Fruit fly (Drosophila melanogaster) whole organism, wandering third instar larva: Measurements from ENCODE around the gene CG14115.

Source experiments
- Abd-B ChIP-seq: fragments of >200 bp; optimal IDR thresholded peaks from 2 replicates; lab custom pipeline; 2017; ENCODE audit warnings: missing biosample characterization, missing genetic modification characterization
- CG32264 ChIP-seq: fragments of 200-800 bp; sonication (Bioruptor generic); optimal IDR thresholded peaks from 2 replicates; lab custom pipeline; 2016; ENCODE audit warnings: missing biosample characterization, missing genetic modification characterization
- CG9705 ChIP-seq: fragments of 200-800 bp; sonication (Bioruptor generic); optimal IDR thresholded peaks from 2 replicates; lab custom pipeline; 2018; ENCODE audit warnings: missing biosample characterization, mild to moderate bottlenecking, missing genetic modification characterization
- CrebA ChIP-seq: fragments of 200-800 bp; sonication (Bioruptor generic); optimal IDR thresholded peaks from 2 replicates; lab custom pipeline; 2016; ENCODE audit warnings: missing biosample characterization, mild to moderate bottlenecking, missing genetic modification characterization, borderline replicate concordance
- Dfd ChIP-seq: fragments of >200 bp; optimal IDR thresholded peaks from 2 replicates; lab custom pipeline; 2017; ENCODE audit warnings: missing biosample characterization, missing genetic modification characterization
- Dif ChIP-seq: fragments of 200-275, 200-300 bp; sonication (Bioruptor generic); optimal IDR thresholded peaks from 2 replicates; lab custom pipeline; 2018; ENCODE audit warnings: missing biosample characterization, missing genetic modification characterization; ENCODE audit not compliant: partially characterized antibody
- GATAd ChIP-seq: sonication (Bioruptor generic); optimal IDR thresholded peaks from 2 replicates; lab custom pipeline; 2016; ENCODE audit warnings: missing biosample characterization, missing genetic modification characterization
- HLH106 ChIP-seq: fragments of 200-800 bp; optimal IDR thresholded peaks from 3 replicates; lab custom pipeline; 2019; ENCODE audit warnings: missing biosample characterization, mild to moderate bottlenecking, missing genetic modification characterization, moderate library complexity
- Hnf4 ChIP-seq: fragments of 200-800 bp; sonication (Bioruptor generic); optimal IDR thresholded peaks from 2 replicates; lab custom pipeline; 2016; ENCODE audit warnings: missing biosample characterization, mild to moderate bottlenecking, missing genetic modification characterization
- Hr78 ChIP-seq: fragments of >200 bp; optimal IDR thresholded peaks from 2 replicates; lab custom pipeline; 2017; ENCODE audit warnings: missing biosample characterization, missing genetic modification characterization
- Hr83 ChIP-seq: fragments of 200-300 bp; sonication (Bioruptor generic); optimal IDR thresholded peaks from 2 replicates; lab custom pipeline; 2016; ENCODE audit warnings: missing biosample characterization, mild to moderate bottlenecking, missing genetic modification characterization, moderate library complexity; ENCODE audit not compliant: poor library complexity, severe bottlenecking
- Jra ChIP-seq: sonication (Bioruptor generic); optimal IDR thresholded peaks from 2 replicates; lab custom pipeline; 2016; ENCODE audit warnings: missing biosample characterization, missing genetic modification characterization
- Mio ChIP-seq: sonication (Bioruptor generic); optimal IDR thresholded peaks from 2 replicates; lab custom pipeline; 2016; ENCODE audit warnings: missing biosample characterization, missing genetic modification characterization
- Myc ChIP-seq: fragments of >200 bp; optimal IDR thresholded peaks from 2 replicates; lab custom pipeline; 2017
- N ChIP-seq: fragments of >200 bp; optimal IDR thresholded peaks from 2 replicates; lab custom pipeline; 2018; ENCODE audit warnings: missing biosample characterization, missing external identifiers, missing genetic modification characterization
- OdsH ChIP-seq: fragments of 200-800 bp; sonication (Bioruptor generic); optimal IDR thresholded peaks from 2 replicates; lab custom pipeline; 2016; ENCODE audit warnings: missing biosample characterization, mild to moderate bottlenecking, missing genetic modification characterization
- Rel ChIP-seq, 2 experiments: fragments of 200-800 bp; sonication (Bioruptor generic) in 1 of 2; optimal IDR thresholded peaks; 2 replicates in 1 of 2; 3 replicates in 1 of 2; lab custom pipeline; 2016 to 2019; ENCODE audit warnings: mild to moderate bottlenecking in 2 of 2, missing biosample characterization in 2 of 2, missing genetic modification characterization in 2 of 2, moderate library complexity in 1 of 2
- Sp1 ChIP-seq: fragments of 200-800 bp; sonication (Bioruptor generic); optimal IDR thresholded peaks from 3 replicates; lab custom pipeline; 2019; ENCODE audit warnings: missing biosample characterization, mild to moderate bottlenecking, missing genetic modification characterization, moderate library complexity
- Vsx2 ChIP-seq: fragments of 200-300, 225-300 bp; sonication (Bioruptor generic); optimal IDR thresholded peaks from 2 replicates; lab custom pipeline; 2018; ENCODE audit warnings: missing biosample characterization, missing genetic modification characterization; ENCODE audit not compliant: partially characterized antibody
- br ChIP-seq: fragments of 200-800 bp; sonication (Bioruptor generic); optimal IDR thresholded peaks from 2 replicates; lab custom pipeline; 2016; ENCODE audit warnings: missing biosample characterization, missing genetic modification characterization
- brk ChIP-seq: fragments of 200-800 bp; sonication (Bioruptor generic); optimal IDR thresholded peaks from 2 replicates; lab custom pipeline; 2016; ENCODE audit warnings: missing biosample characterization, mild to moderate bottlenecking, missing genetic modification characterization
- dl ChIP-seq, 2 experiments: fragments of 175-275, 200-275 bp in 1 of 2; fragments of 200-275 bp in 1 of 2; sonication (Bioruptor generic); optimal IDR thresholded peaks; lab custom pipeline; 2018; ENCODE audit warnings: mild to moderate bottlenecking in 2 of 2, missing biosample characterization in 2 of 2, missing genetic modification characterization in 2 of 2, moderate library complexity in 2 of 2; ENCODE audit not compliant: partially characterized antibody in 2 of 2, insufficient read depth in 1 of 2
- dmrt93B ChIP-seq: fragments of 200-800 bp; sonication (Bioruptor generic); optimal IDR thresholded peaks from 2 replicates; lab custom pipeline; 2018; ENCODE audit warnings: missing biosample characterization, mild to moderate bottlenecking, missing genetic modification characterization
- dsf ChIP-seq: sonication (Bioruptor generic); optimal IDR thresholded peaks from 2 replicates; lab custom pipeline; 2016; ENCODE audit warnings: missing biosample characterization, missing genetic modification characterization, borderline replicate concordance
- ey ChIP-seq: fragments of 200-800 bp; sonication (Bioruptor generic); optimal IDR thresholded peaks from 2 replicates; lab custom pipeline; 2016; ENCODE audit warnings: missing biosample characterization, missing genetic modification characterization
- foxo ChIP-seq, 2 experiments: fragments of 200-800 bp; sonication (Bioruptor generic); optimal IDR thresholded peaks; 2 replicates in 1 of 2; 3 replicates in 1 of 2; lab custom pipeline; 2016 to 2017; ENCODE audit warnings: missing biosample characterization in 2 of 2, missing genetic modification characterization in 2 of 2
- fru ChIP-seq: fragments of 200-800 bp; sonication (Bioruptor generic); optimal IDR thresholded peaks from 3 replicates; lab custom pipeline; 2016; ENCODE audit warnings: missing biosample characterization, mild to moderate bottlenecking, missing genetic modification characterization
- h ChIP-seq: fragments of 200-800 bp; sonication (Bioruptor generic); optimal IDR thresholded peaks from 3 replicates; lab custom pipeline; 2016; ENCODE audit warnings: missing biosample characterization, mild to moderate bottlenecking, missing genetic modification characterization
- jim ChIP-seq: fragments of 175-275, 200-325 bp; sonication (Bioruptor generic); optimal IDR thresholded peaks from 2 replicates; lab custom pipeline; 2016; ENCODE audit warnings: missing biosample characterization, mild to moderate bottlenecking, missing genetic modification characterization
- lola ChIP-seq: fragments of >200 bp; optimal IDR thresholded peaks from 2 replicates; lab custom pipeline; 2017; ENCODE audit warnings: missing biosample characterization, missing genetic modification characterization
- pan ChIP-seq: fragments of >200 bp; optimal IDR thresholded peaks from 2 replicates; lab custom pipeline; 2017
- psq ChIP-seq: fragments of 200-800 bp; sonication (Bioruptor generic); optimal IDR thresholded peaks from 3 replicates; lab custom pipeline; 2017; ENCODE audit warnings: missing biosample characterization, mild to moderate bottlenecking, missing genetic modification characterization, moderate library complexity
- rgr ChIP-seq: fragments of 200-800 bp; sonication (Bioruptor generic); optimal IDR thresholded peaks from 3 replicates; lab custom pipeline; 2016; ENCODE audit warnings: missing biosample characterization, mild to moderate bottlenecking, missing genetic modification characterization
- sage ChIP-seq: fragments of 200-800 bp; sonication (Bioruptor generic); optimal IDR thresholded peaks from 2 replicates; lab custom pipeline; 2016; ENCODE audit warnings: missing biosample characterization, mild to moderate bottlenecking, missing genetic modification characterization
- sv ChIP-seq: fragments of 200-800 bp; sonication (Bioruptor generic); optimal IDR thresholded peaks from 3 replicates; lab custom pipeline; 2016; ENCODE audit warnings: missing biosample characterization, missing genetic modification characterization
- tai ChIP-seq: sonication (Bioruptor generic); optimal IDR thresholded peaks from 2 replicates; lab custom pipeline; 2016; ENCODE audit warnings: missing biosample characterization, missing genetic modification characterization
- usp ChIP-seq: fragments of >200 bp; optimal IDR thresholded peaks from 2 replicates; lab custom pipeline; 2017; ENCODE audit warnings: missing biosample characterization, missing genetic modification characterization
- woc ChIP-seq: sonication (Bioruptor generic); optimal IDR thresholded peaks from 2 replicates; lab custom pipeline; 2016; ENCODE audit warnings: missing biosample characterization, mild to moderate bottlenecking, missing genetic modification characterization

Gene CG14115

dm6 chr3L:13022160-13022853, 38.9 kb downstream of the CG14115 start, which contains the start of gene Adk2:
Gene Adk2 (minus strand): TSS chr3L:13022688.
- no peak for TF ChIP-seq Rel (GFP tag; optimal IDR thresholded peaks at IDR 0.05; lab: Kevin White, UChicago)
- peak; percentile 78 for TF ChIP-seq Rel (tag; optimal IDR thresholded peaks at IDR 0.05; lab: Kevin White, UChicago)
- TF ChIP-seq tai (GFP tag; lab: Kevin White, UChicago): no peak
- TF ChIP-seq CrebA (GFP tag; lab: Kevin White, UChicago): no peak
- TF ChIP-seq foxo (GFP tag; optimal IDR thresholded peaks at IDR 0.05; lab: Kevin White, UChicago): no peak
- no peak for TF ChIP-seq Vsx2 (GFP tag; lab: Kevin White, UChicago)
- TF ChIP-seq Abd-B (GFP tag; lab: Kevin White, UChicago): no peak
- peak; percentile 40 for TF ChIP-seq rgr (GFP tag; lab: Kevin White, UChicago)
- no peak for TF ChIP-seq pan
- no peak for TF ChIP-seq lola (GFP tag; lab: Kevin White, UChicago)
- peak; percentile 10 for TF ChIP-seq h (GFP tag; lab: Kevin White, UChicago)
- TF ChIP-seq Dfd: no peak
- no peak for TF ChIP-seq Hnf4 (GFP tag; lab: Kevin White, UChicago)
- TF ChIP-seq sv (GFP tag; lab: Kevin White, UChicago): no peak
- no peak for TF ChIP-seq fru (GFP tag; lab: Kevin White, UChicago)
- TF ChIP-seq CG9705 (GFP tag; lab: Kevin White, UChicago): no peak
- TF ChIP-seq sage (GFP tag; lab: Kevin White, UChicago): no peak
- TF ChIP-seq Mio (GFP tag; lab: Kevin White, UChicago): no peak
- no peak for TF ChIP-seq dl (GFP tag; optimal IDR thresholded peaks at IDR 0.05; lab: Kevin White, UChicago; ENCODE audit: insufficient read depth in 1 of 2, partially characterized antibody in 2 of 2)
- peak; percentile 39 for TF ChIP-seq Hr83 (GFP tag; lab: Kevin White, UChicago)

- TF ChIP-seq rgr (GFP tag; lab: Kevin White, UChicago) (peak; percentile 75), dl (GFP tag; optimal IDR thresholded peaks at IDR 0.05; lab: Kevin White, UChicago; ENCODE audit: insufficient read depth in 1 of 2, partially characterized antibody in 2 of 2) (no peak), psq (peak; percentile 57), Abd-B (GFP tag; lab: Kevin White, UChicago) (no peak), HLH106 (peak; percentile 61), brk (GFP tag; lab: Kevin White, UChicago) (peak; percentile 50), Rel (GFP tag; optimal IDR thresholded peaks at IDR 0.05; lab: Kevin White, UChicago) (no peak), Rel (tag; optimal IDR thresholded peaks at IDR 0.05; lab: Kevin White, UChicago) (no peak), dmrt93B (GFP tag; lab: Kevin White, UChicago) (peak; percentile 31), CrebA (GFP tag; lab: Kevin White, UChicago) (no peak), CG32264 (peak; percentile 38), Vsx2 (GFP tag; lab: Kevin White, UChicago) (no peak), fru (GFP tag; lab: Kevin White, UChicago) (peak; percentile 78), foxo (GFP tag; optimal IDR thresholded peaks at IDR 0.05; lab: Kevin White, UChicago) (peak in 1 of 2 experiments; percentile 78), Hnf4 (GFP tag; lab: Kevin White, UChicago) (peak; percentile 58), lola (GFP tag; lab: Kevin White, UChicago) (no peak), CG9705 (GFP tag; lab: Kevin White, UChicago) (no peak), pan (no peak), Dif (no peak), Myc (lab: Kevin White, UChicago) (no peak), sv (GFP tag; lab: Kevin White, UChicago) (no peak), Sp1 (GFP tag; lab: Kevin White, UChicago) (peak; percentile 61), dsf (peak; percentile 53), OdsH (GFP tag; lab: Kevin White, UChicago) (peak; percentile 72), br (GFP tag; lab: Kevin White, UChicago) (peak; percentile 75), Jra (GFP tag; lab: Kevin White, UChicago) (peak; percentile 4), GATAd (no peak), N (GFP tag; lab: Kevin White, UChicago) (no peak), jim (no peak), woc (GFP tag; lab: Kevin White, UChicago) (no peak), Hr78 (GFP tag; lab: Kevin White, UChicago) (no peak), Hr83 (GFP tag; lab: Kevin White, UChicago) (no peak), Mio (GFP tag; lab: Kevin White, UChicago) (no peak), h (GFP tag; lab: Kevin White, UChicago) (peak; percentile 74), ey (GFP tag; lab: Kevin White, UChicago) (peak; percentile 78), tai (GFP tag; lab: Kevin White, UChicago) (peak; percentile 80), sage (GFP tag; lab: Kevin White, UChicago) (no peak), Dfd (no peak), usp (no peak)
- TF ChIP-seq, all 38 proteins: peak for 17
Observed at dm6 chr3L:13021727-13022126, 39.5 kb downstream of the CG14115 start.
